Fruit fly (Drosophila melanogaster) whole organism, embryonic: ENCODE measurements around the gene CG43935.

Experiments
- CG10654 ChIP-seq: fragments of 200-800 bp; sonication (Bioruptor generic); optimal IDR thresholded peaks from 2 replicates; lab custom pipeline; 2016; ENCODE audit warnings: missing biosample characterization, missing genetic modification characterization
- CG6854 ChIP-seq: fragments of 200-800 bp; sonication (Bioruptor generic); optimal IDR thresholded peaks from 3 replicates; lab custom pipeline; 2017; ENCODE audit warnings: missing biosample characterization, mild to moderate bottlenecking, missing genetic modification characterization
- CHES-1-like ChIP-seq: fragments of 200-800 bp; sonication (Bioruptor generic); optimal IDR thresholded peaks from 2 replicates; lab custom pipeline; 2016; ENCODE audit warnings: missing biosample characterization, missing genetic modification characterization
- Dp ChIP-seq: fragments of 200-800 bp; sonication (Bioruptor generic); optimal IDR thresholded peaks from 2 replicates; lab custom pipeline; 2018; ENCODE audit warnings: missing biosample characterization, mild to moderate bottlenecking, missing genetic modification characterization, moderate library complexity
- Meics ChIP-seq: fragments of 200-800 bp; sonication (Bioruptor generic); optimal IDR thresholded peaks from 2 replicates; lab custom pipeline; 2017; ENCODE audit warnings: missing biosample characterization, mild to moderate bottlenecking, missing genetic modification characterization
- br ChIP-seq: fragments of >200 bp; optimal IDR thresholded peaks from 2 replicates; lab custom pipeline; 2017
- dimm ChIP-seq: fragments of 200-800 bp; sonication (Bioruptor generic); IDR thresholded peaks from 2 replicates; pipeline ENCODE4 v1.3.6; 2022; ENCODE audit warnings: missing biosample characterization, missing genetic modification characterization

DNA sequence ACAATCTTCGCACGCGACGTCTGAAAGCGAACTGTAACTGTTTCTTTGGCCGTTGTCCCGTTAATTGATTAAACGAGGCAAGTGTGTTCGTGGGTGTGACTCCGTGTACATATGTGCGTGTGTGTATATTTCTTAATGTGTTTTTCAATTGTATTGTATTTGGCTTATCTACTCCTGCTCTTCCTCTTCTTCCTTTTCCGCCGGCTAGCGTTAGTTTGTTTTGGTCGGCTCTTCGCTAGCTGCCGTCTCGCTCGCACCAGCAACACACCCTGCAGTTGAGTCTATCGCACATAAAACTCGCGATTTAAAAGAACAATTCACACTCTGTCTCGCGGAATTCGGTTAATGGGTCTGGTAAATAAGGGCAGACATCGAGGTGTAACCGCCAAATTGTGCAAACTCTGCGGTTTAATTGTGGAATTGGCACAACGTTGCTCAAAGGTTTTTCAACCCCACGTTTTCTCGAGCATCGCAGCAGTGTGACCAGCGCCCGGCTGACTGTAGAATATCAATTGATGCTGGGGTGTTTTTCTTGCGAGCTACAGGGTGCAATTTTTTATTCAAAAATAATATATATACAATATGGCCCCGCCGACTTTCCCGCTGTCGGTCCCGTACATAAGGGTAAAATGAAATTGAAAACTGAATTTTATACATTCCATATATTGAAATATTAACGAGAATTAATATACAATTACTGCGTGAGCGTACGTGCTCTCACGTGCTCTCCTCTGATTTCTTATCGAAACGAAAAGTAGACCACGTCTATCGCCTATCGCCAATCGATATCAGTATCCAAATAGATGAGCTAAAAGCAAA, 46.8 kb downstream of the CG43935 start, which contains the start of the genes gb and CG5815:
- TF ChIP-seq Meics (GFP tag; lab: Kevin White, UChicago), result peak; percentile 91
- TF ChIP-seq CG6854, result peak; percentile 70
- TF ChIP-seq CHES-1-like (GFP tag; lab: Kevin White, UChicago), result peak; percentile 47
- TF ChIP-seq CG10654 (GFP tag; lab: Kevin White, UChicago), result peak; percentile 86
- TF ChIP-seq Dp (GFP tag; lab: Kevin White, UChicago), result peak; percentile 37
- TF ChIP-seq dimm, result peak; percentile 56
- no peak for TF ChIP-seq br (lab: Kevin White, UChicago)
